Fruit fly (Drosophila melanogaster): ENCODE data around the gene CG17186.

- no peak for TF ChIP-seq psq (optimal IDR thresholded peaks at IDR 0.05)
- TF ChIP-seq Sin3A (optimal IDR thresholded peaks at IDR 0.05): no peak
- no peak for TF ChIP-seq Myc (optimal IDR thresholded peaks at IDR 0.05)
These were observed 13.1 kb downstream of the CG17186 start, which contains the start of the genes CG4572 and CG4686 for dm6 chr3R:19863979-19864775.
